Worm (Caenorhabditis elegans): ENCODE data around the gene ZK809.8.

The ZK809.8 gene

DNA sequence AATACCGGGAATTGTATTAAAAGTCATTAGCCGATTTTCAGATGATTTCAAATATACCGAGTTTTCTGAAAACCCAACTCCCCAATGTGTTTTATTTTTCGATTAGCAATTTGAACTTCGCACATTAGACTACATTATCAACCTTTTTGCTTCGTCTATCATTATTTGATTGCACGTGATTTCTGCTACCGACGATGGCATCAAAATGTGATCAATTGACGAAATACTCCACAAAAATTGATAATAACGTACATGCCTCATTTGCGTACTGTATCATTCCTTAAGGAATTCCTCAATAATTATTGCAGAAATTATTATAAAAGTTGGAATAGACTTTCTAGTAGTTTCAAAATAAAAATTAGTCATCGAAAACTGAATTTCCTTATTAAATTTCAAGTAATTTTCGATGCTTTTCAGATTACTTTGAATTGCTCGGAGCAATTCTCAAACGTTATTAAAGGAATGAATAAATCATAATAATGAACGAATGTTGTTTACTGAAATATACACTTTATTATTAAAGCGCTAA is 25.0 kb downstream of the ZK809.8 start:
- no peak for TF ChIP-seq blmp-1 (tag; optimal IDR thresholded peaks at IDR 0.05)
- TF ChIP-seq nhr-20 (tag; optimal IDR thresholded peaks at IDR 0.05), result peak; percentile 38
- TF ChIP-seq nhr-11 (tag; optimal IDR thresholded peaks at IDR 0.05), result no peak
- TF ChIP-seq elt-2 (tag; optimal IDR thresholded peaks at IDR 0.05), result peak; percentile 72
- TF ChIP-seq lin-35 (GFP tag; optimal IDR thresholded peaks at IDR 0.05), result peak in 1 of 2 experiments; percentile 4

- TF ChIP-seq fos-1 (tag; optimal IDR thresholded peaks at IDR 0.05) (no peak), efl-1 (optimal IDR thresholded peaks at IDR 0.05) (no peak), efl-1 (GFP tag; optimal IDR thresholded peaks at IDR 0.05 in 1 of 2) (peak in 1 of 2 experiments; percentile 6), jun-1 (tag; optimal IDR thresholded peaks at IDR 0.05) (peak; percentile 39), swsn-7 (tag; optimal IDR thresholded peaks at IDR 0.05) (no peak), nhr-20 (tag; optimal IDR thresholded peaks at IDR 0.05) (peak; percentile 17), dsc-1 (tag; optimal IDR thresholded peaks at IDR 0.05) (no peak), irx-1 (tag; optimal IDR thresholded peaks at IDR 0.05) (no peak), elt-2 (tag; optimal IDR thresholded peaks at IDR 0.05) (peak; percentile 68), efl-3 (GFP tag; optimal IDR thresholded peaks at IDR 0.05) (no peak), snu-23 (GFP tag; optimal IDR thresholded peaks at IDR 0.05) (no peak), ceh-90 (tag; optimal IDR thresholded peaks at IDR 0.05) (no peak)
Observed at ce11 chrIV:11623060-11623459, 25.8 kb downstream of the ZK809.8 start, which contains the start of gene lys-4. TSS of gene lys-4 (minus strand) at chrIV:11623174.

DNA sequence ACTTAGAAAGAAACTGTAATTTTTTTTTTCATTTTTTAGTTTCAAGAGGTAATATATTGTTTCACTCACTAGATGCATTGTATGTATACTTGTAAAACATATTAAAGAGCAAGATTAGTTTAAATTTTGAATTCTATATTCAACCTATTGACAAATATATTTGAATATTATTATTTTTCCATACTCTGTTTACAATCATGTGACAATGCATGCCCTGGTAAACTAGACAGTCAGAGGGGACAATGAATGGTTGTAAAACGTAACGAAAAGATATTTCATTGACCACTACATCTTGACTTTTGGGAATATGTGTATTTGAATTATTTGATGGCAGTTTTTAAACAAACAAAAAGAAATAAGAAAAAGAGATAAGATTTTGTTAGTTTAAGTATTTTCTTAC is 26.5 kb downstream of the ZK809.8 start:
- TF ChIP-seq zip-4 (GFP tag; optimal IDR thresholded peaks at IDR 0.05), result no peak
- TF ChIP-seq vab-15 (tag; optimal IDR thresholded peaks at IDR 0.05), result no peak
- no peak for TF ChIP-seq xbp-1 (tag; optimal IDR thresholded peaks at IDR 0.05)
- TF ChIP-seq Y116A8C.19 (tag; optimal IDR thresholded peaks at IDR 0.05; ENCODE audit: borderline replicate concordance), result no peak
- no peak for TF ChIP-seq skn-1 (tag; optimal IDR thresholded peaks at IDR 0.05)
- TF ChIP-seq nhr-19 (GFP tag; conservative IDR thresholded peaks at IDR 0.05), result no peak
- no peak for TF ChIP-seq nhr-28 (tag; optimal IDR thresholded peaks at IDR 0.05)
- no peak for TF ChIP-seq C16A3.4 (tag; optimal IDR thresholded peaks at IDR 0.05)
- TF ChIP-seq ets-5 (GFP tag; IDR thresholded peaks at IDR 0.05), result no peak

ce11 chrIV:11620909-11621308 is 28.0 kb downstream of the ZK809.8 start, which contains the start of gene dsl-5:
TSS of gene dsl-5 (minus strand) at chrIV:11621009.
- TF ChIP-seq zip-4 (GFP tag; optimal IDR thresholded peaks at IDR 0.05), result no peak
- TF ChIP-seq nhr-85 (tag), result peak; percentile 61

DNA sequence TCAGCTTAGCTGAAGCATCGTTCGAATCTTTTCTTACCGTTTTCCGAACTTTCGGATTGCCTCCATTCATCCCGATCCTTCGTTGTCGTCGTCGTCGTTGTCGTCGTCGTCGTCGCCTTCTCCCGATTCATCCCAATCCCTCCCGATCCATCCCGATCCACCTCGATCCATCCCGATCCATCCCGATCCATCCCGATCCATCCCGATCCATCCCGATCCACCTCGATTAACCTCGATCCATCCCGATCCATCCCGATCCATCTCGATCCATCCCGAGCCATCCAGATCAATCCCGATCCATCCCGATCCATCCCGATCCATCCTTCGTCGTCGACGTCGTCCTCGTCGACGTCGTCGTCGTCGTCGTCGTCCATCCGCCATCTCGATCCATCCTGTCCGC is 32.3 kb downstream of the ZK809.8 start:
- TF ChIP-seq mab-9 (GFP tag; IDR thresholded peaks at IDR 0.05) (0 out of 2 replicates have a peak, but pooled peaks have one; percentile 12), ets-5 (GFP tag; IDR thresholded peaks at IDR 0.05) (0 out of 2 replicates have a peak, but pooled peaks have one; percentile 56)

- TF ChIP-seq ztf-11 (tag; optimal IDR thresholded peaks at IDR 0.05) (no peak), swsn-7 (tag; optimal IDR thresholded peaks at IDR 0.05) (peak; percentile 39), unc-98 (GFP tag; IDR thresholded peaks at IDR 0.05) (no peak), nhr-85 (tag) (no peak), nhr-20 (tag; optimal IDR thresholded peaks at IDR 0.05) (peak; percentile 47), ama-1 (optimal IDR thresholded peaks at IDR 0.05) (no peak), ets-5 (GFP tag; IDR thresholded peaks at IDR 0.05) (no peak), unc-130 (tag; optimal IDR thresholded peaks at IDR 0.05) (peak; percentile 61), hpl-2 (GFP tag; optimal IDR thresholded peaks at IDR 0.05) (no peak), lin-15B (tag; optimal IDR thresholded peaks at IDR 0.05) (peak; percentile 13), irx-1 (tag; optimal IDR thresholded peaks at IDR 0.05) (no peak), fkh-8 (tag; optimal IDR thresholded peaks at IDR 0.05) (peak; percentile 22), lin-35 (GFP tag; optimal IDR thresholded peaks at IDR 0.05) (peak; percentile 29 to 61), vab-15 (tag; optimal IDR thresholded peaks at IDR 0.05) (peak; percentile 26), rnt-1 (tag; optimal IDR thresholded peaks at IDR 0.05) (peak; percentile 48), F16B12.6 (tag; optimal IDR thresholded peaks at IDR 0.05) (no peak), aly-2 (tag; optimal IDR thresholded peaks at IDR 0.05) (no peak), sup-37 (GFP tag; optimal IDR thresholded peaks at IDR 0.05) (no peak), unc-62 (GFP tag; optimal IDR thresholded peaks at IDR 0.05) (no peak), aha-1 (tag; optimal IDR thresholded peaks at IDR 0.05) (no peak), lsy-2 (tag; optimal IDR thresholded peaks at IDR 0.05) (peak; percentile 58 to 68), sox-4 (tag; optimal IDR thresholded peaks at IDR 0.05) (no peak), nhr-90 (tag; optimal IDR thresholded peaks at IDR 0.05; ENCODE audit: poor library complexity) (peak; percentile 51), mef-2 (tag; optimal IDR thresholded peaks at IDR 0.05) (no peak), skn-1 (tag; optimal IDR thresholded peaks at IDR 0.05) (peak; percentile 54), snpc-4 (tag; optimal IDR thresholded peaks at IDR 0.05) (no peak)
Observed at ce11 chrIV:11604909-11605308, 44.0 kb downstream of the ZK809.8 start, which contains the start of the genes ragc-1 and Y24F12A.1. TSS of gene ragc-1 (minus strand) at chrIV:11604933. TSS of gene Y24F12A.1 (plus strand) at chrIV:11605254.
